ENCODE assay signal across 1 fruit fly cellular context in genomic region chrX:2294474-2295434, dm6.
TF ChIP-seq lines count a peak whose summit lies in the region.

No protein-coding gene starts in this region.

TF ChIP-seq in whole organism, embryonic, 481 proteins besides CTCF, POLR2A, EP300 and RAD21 (continued from another document and continues in another):
- no peak for TF ChIP-seq CG14710 (tag; optimal IDR thresholded peaks at IDR 0.05; lab: Kevin White, UChicago)
- TF ChIP-seq CG1233 (GFP tag; optimal IDR thresholded peaks at IDR 0.05; lab: Kevin White, UChicago): no peak
- TF ChIP-seq Optix (GFP tag; IDR thresholded peaks at IDR 0.05; lab: Robert Waterston, UW): no peak
- no peak for TF ChIP-seq danr (GFP tag; IDR thresholded peaks at IDR 0.05; lab: Robert Waterston, UW)
- no peak for TF ChIP-seq CG18599 (GFP tag; optimal IDR thresholded peaks at IDR 0.05; lab: Kevin White, UChicago)
- TF ChIP-seq CG4404 (GFP tag; IDR thresholded peaks at IDR 0.05; lab: Robert Waterston, UW): no peak
- TF ChIP-seq CG11398 (GFP tag; optimal IDR thresholded peaks at IDR 0.05; lab: Kevin White, UChicago): peak; percentile 9
- TF ChIP-seq CG2120 (GFP tag; optimal IDR thresholded peaks at IDR 0.05; lab: Kevin White, UChicago): no peak
- TF ChIP-seq Elba2 (GFP tag; optimal IDR thresholded peaks at IDR 0.05; lab: Kevin White, UChicago): no peak
- no peak for TF ChIP-seq Bdp1 (GFP tag; optimal IDR thresholded peaks at IDR 0.05; lab: Kevin White, UChicago)
- no peak for TF ChIP-seq exex (tag; optimal IDR thresholded peaks at IDR 0.05; lab: Kevin White, UChicago)
- TF ChIP-seq CG11247 (GFP tag; IDR thresholded peaks at IDR 0.05; lab: Robert Waterston, UW): no peak
- no peak for TF ChIP-seq rib (GFP tag; IDR thresholded peaks at IDR 0.05; lab: Robert Waterston, UW)
- TF ChIP-seq gem (tag; optimal IDR thresholded peaks at IDR 0.05; lab: Kevin White, UChicago): peak; percentile 25
- TF ChIP-seq eyg (GFP tag; optimal IDR thresholded peaks at IDR 0.05; lab: Kevin White, UChicago): no peak
- TF ChIP-seq CG30431 (GFP tag; optimal IDR thresholded peaks at IDR 0.05; lab: Kevin White, UChicago): no peak
- no peak for TF ChIP-seq insv (GFP tag; optimal IDR thresholded peaks at IDR 0.05; lab: Kevin White, UChicago)
- no peak for TF ChIP-seq CG17802 (tag; optimal IDR thresholded peaks at IDR 0.05; lab: Kevin White, UChicago)
- TF ChIP-seq mirr (GFP tag; optimal IDR thresholded peaks at IDR 0.05; lab: Kevin White, UChicago): no peak
- TF ChIP-seq gfzf (GFP tag; optimal IDR thresholded peaks at IDR 0.05; lab: Kevin White, UChicago): no peak
- no peak for TF ChIP-seq CG15514 (GFP tag; optimal IDR thresholded peaks at IDR 0.05; lab: Kevin White, UChicago)
- no peak for TF ChIP-seq p53 (GFP tag; optimal IDR thresholded peaks at IDR 0.05; lab: Kevin White, UChicago)
- peak; percentile 43 for TF ChIP-seq CG6254 (GFP tag; optimal IDR thresholded peaks at IDR 0.05; lab: Kevin White, UChicago)
- no peak for TF ChIP-seq CG9932 (GFP tag; IDR thresholded peaks at IDR 0.05; lab: Robert Waterston, UW)
- TF ChIP-seq CG2712 (tag; optimal IDR thresholded peaks at IDR 0.05; lab: Kevin White, UChicago): no peak
- TF ChIP-seq CG6765 (GFP tag; optimal IDR thresholded peaks at IDR 0.05; lab: Kevin White, UChicago): no peak
- TF ChIP-seq D19A (tag; optimal IDR thresholded peaks at IDR 0.05; lab: Kevin White, UChicago): no peak
- TF ChIP-seq Trl (optimal IDR thresholded peaks at IDR 0.05; lab: Kevin White, UChicago): peak; percentile 47 to 59
- peak; percentile 63 for TF ChIP-seq Trl (GFP tag; optimal IDR thresholded peaks at IDR 0.05; lab: Kevin White, UChicago)
- no peak for TF ChIP-seq Spps (tag; optimal IDR thresholded peaks at IDR 0.05; lab: Kevin White, UChicago)
- TF ChIP-seq psq (GFP tag; optimal IDR thresholded peaks at IDR 0.05; lab: Kevin White, UChicago): no peak
- TF ChIP-seq CG9876 (GFP tag; optimal IDR thresholded peaks at IDR 0.05; lab: Kevin White, UChicago): no peak
- TF ChIP-seq CG10654 (GFP tag; optimal IDR thresholded peaks at IDR 0.05; lab: Kevin White, UChicago): no peak
- no peak for TF ChIP-seq sc (optimal IDR thresholded peaks at IDR 0.05; lab: Kevin White, UChicago)
- peak; percentile 15 for TF ChIP-seq sc (GFP tag; optimal IDR thresholded peaks at IDR 0.05; lab: Kevin White, UChicago)
- TF ChIP-seq CG31224 (GFP tag; IDR thresholded peaks at IDR 0.05; lab: Robert Waterston, UW): 0 out of 2 replicates have a peak, but pooled peaks have one; percentile 18
- TF ChIP-seq CG15601 (tag; optimal IDR thresholded peaks at IDR 0.05; lab: Kevin White, UChicago): peak; percentile 7
- no peak for TF ChIP-seq HLHmδ (GFP tag; optimal IDR thresholded peaks at IDR 0.05; lab: Kevin White, UChicago)
- no peak for TF ChIP-seq CG11456 (GFP tag; IDR thresholded peaks at IDR 0.05; lab: Robert Waterston, UW)
- TF ChIP-seq fd64A (GFP tag; optimal IDR thresholded peaks at IDR 0.05; lab: Kevin White, UChicago): no peak
- no peak for TF ChIP-seq Doc3 (GFP tag; IDR thresholded peaks at IDR 0.05; lab: Robert Waterston, UW; ENCODE audit: partially characterized antibody)
- no peak for TF ChIP-seq CG4282 (GFP tag; optimal IDR thresholded peaks at IDR 0.05; lab: Kevin White, UChicago)
- no peak for TF ChIP-seq hb (GFP tag; IDR thresholded peaks at IDR 0.05; lab: Robert Waterston, UW; ENCODE audit: partially characterized antibody)
- no peak for TF ChIP-seq CG6854 (GFP tag; optimal IDR thresholded peaks at IDR 0.05; lab: Kevin White, UChicago)
- no peak for TF ChIP-seq CG10321 (GFP tag; IDR thresholded peaks at IDR 0.05; lab: Robert Waterston, UW)
- no peak for TF ChIP-seq D19B (GFP tag; optimal IDR thresholded peaks at IDR 0.05; lab: Kevin White, UChicago)
- TF ChIP-seq CG12659 (GFP tag; optimal IDR thresholded peaks at IDR 0.05; lab: Kevin White, UChicago): no peak
- no peak for TF ChIP-seq CG8281 (tag; optimal IDR thresholded peaks at IDR 0.05; lab: Kevin White, UChicago)
- TF ChIP-seq CG3838 (GFP tag; optimal IDR thresholded peaks at IDR 0.05; lab: Kevin White, UChicago): no peak
- no peak for TF ChIP-seq seq (GFP tag; IDR thresholded peaks at IDR 0.05; lab: Robert Waterston, UW)
- TF ChIP-seq zen2 (GFP tag; IDR thresholded peaks at IDR 0.05; lab: Robert Waterston, UW; ENCODE audit: partially characterized antibody): no peak
- no peak for TF ChIP-seq Hmx (GFP tag; optimal IDR thresholded peaks at IDR 0.05; lab: Kevin White, UChicago)
- TF ChIP-seq ewg (GFP tag; optimal IDR thresholded peaks at IDR 0.05; lab: Kevin White, UChicago): peak; percentile 11
- TF ChIP-seq fd3F (GFP tag; optimal IDR thresholded peaks at IDR 0.05; lab: Kevin White, UChicago): no peak
- TF ChIP-seq tgo (GFP tag; IDR thresholded peaks at IDR 0.05; lab: Robert Waterston, UW): no peak
- TF ChIP-seq al (GFP tag; IDR thresholded peaks at IDR 0.05; lab: Robert Waterston, UW): no peak
- no peak for TF ChIP-seq CG6272 (GFP tag; IDR thresholded peaks at IDR 0.05; lab: Robert Waterston, UW)
- no peak for TF ChIP-seq CG4617 (GFP tag; optimal IDR thresholded peaks at IDR 0.05; lab: Kevin White, UChicago; ENCODE audit: borderline replicate concordance)
- no peak for TF ChIP-seq oc (tag; optimal IDR thresholded peaks at IDR 0.05; lab: Kevin White, UChicago)
- no peak for TF ChIP-seq Chrac-16 (GFP tag; optimal IDR thresholded peaks at IDR 0.05; lab: Kevin White, UChicago)
- TF ChIP-seq disco-r (GFP tag; optimal IDR thresholded peaks at IDR 0.05; lab: Kevin White, UChicago): no peak
- TF ChIP-seq CG9817 (tag; optimal IDR thresholded peaks at IDR 0.05; lab: Kevin White, UChicago): no peak
- peak in 1 of 2 experiments; percentile 19 for TF ChIP-seq Hr78 (GFP tag; optimal IDR thresholded peaks at IDR 0.05; lab: Kevin White, UChicago)
- no peak for TF ChIP-seq vfl (GFP tag; optimal IDR thresholded peaks at IDR 0.05; lab: Kevin White, UChicago)
- TF ChIP-seq dmrt99B (tag; optimal IDR thresholded peaks at IDR 0.05; lab: Kevin White, UChicago): peak; percentile 10
- TF ChIP-seq CG6791 (GFP tag; IDR thresholded peaks at IDR 0.05; lab: Robert Waterston, UW; ENCODE audit: partially characterized antibody): no peak
- TF ChIP-seq CG31441 (GFP tag; IDR thresholded peaks at IDR 0.05; lab: Robert Waterston, UW): no peak
- TF ChIP-seq CG34224 (GFP tag; IDR thresholded peaks at IDR 0.05; lab: Robert Waterston, UW; ENCODE audit: partially characterized antibody): no peak
- no peak for TF ChIP-seq slou (GFP tag; optimal IDR thresholded peaks at IDR 0.05; lab: Kevin White, UChicago)
- no peak for TF ChIP-seq NK7.1 (GFP tag; optimal IDR thresholded peaks at IDR 0.05; lab: Kevin White, UChicago)
- TF ChIP-seq CG15073 (GFP tag; optimal IDR thresholded peaks at IDR 0.05; lab: Kevin White, UChicago): no peak
- TF ChIP-seq CG6683 (GFP tag; optimal IDR thresholded peaks at IDR 0.05; lab: Kevin White, UChicago): no peak
- peak; percentile 15 for TF ChIP-seq org-1 (GFP tag; optimal IDR thresholded peaks at IDR 0.05; lab: Kevin White, UChicago)
- TF ChIP-seq Neu2 (GFP tag; optimal IDR thresholded peaks at IDR 0.05; lab: Kevin White, UChicago; ENCODE audit: borderline replicate concordance): no peak
- no peak for TF ChIP-seq Doc2 (GFP tag; IDR thresholded peaks at IDR 0.05; lab: Robert Waterston, UW)
- TF ChIP-seq CG15696 (tag; optimal IDR thresholded peaks at IDR 0.05; lab: Kevin White, UChicago): peak; percentile 65
- no peak for TF ChIP-seq ems (GFP tag; optimal IDR thresholded peaks at IDR 0.05; lab: Kevin White, UChicago)
- TF ChIP-seq CG8924 (tag; optimal IDR thresholded peaks at IDR 0.05; lab: Kevin White, UChicago): no peak
- TF ChIP-seq CG34376 (GFP tag; optimal IDR thresholded peaks at IDR 0.05; lab: Kevin White, UChicago): no peak
- TF ChIP-seq CG12104 (GFP tag; optimal IDR thresholded peaks at IDR 0.05; lab: Kevin White, UChicago): no peak
- no peak for TF ChIP-seq gro (GFP tag; optimal IDR thresholded peaks at IDR 0.05; lab: Kevin White, UChicago)
- TF ChIP-seq slbo (GFP tag; IDR thresholded peaks at IDR 0.05; lab: Robert Waterston, UW): no peak
- TF ChIP-seq ttk (GFP tag; IDR thresholded peaks at IDR 0.05; lab: Robert Waterston, UW): no peak
- TF ChIP-seq hbn (GFP tag; IDR thresholded peaks at IDR 0.05; lab: Robert Waterston, UW; ENCODE audit: partially characterized antibody): no peak
- no peak for TF ChIP-seq unc-4 (GFP tag; IDR thresholded peaks at IDR 0.05; lab: Robert Waterston, UW; ENCODE audit: partially characterized antibody)
- no peak for TF ChIP-seq CG10979 (tag; optimal IDR thresholded peaks at IDR 0.05; lab: Kevin White, UChicago)
- no peak for TF ChIP-seq run (tag; optimal IDR thresholded peaks at IDR 0.05; lab: Kevin White, UChicago)
- TF ChIP-seq CG3163 (GFP tag; optimal IDR thresholded peaks at IDR 0.05; lab: Kevin White, UChicago): peak; percentile 69
- TF ChIP-seq CG13287 (GFP tag; IDR thresholded peaks at IDR 0.05; lab: Robert Waterston, UW; ENCODE audit: partially characterized antibody): no peak
- TF ChIP-seq CHES-1-like (GFP tag; optimal IDR thresholded peaks at IDR 0.05; lab: Kevin White, UChicago): no peak
- TF ChIP-seq CG32767 (GFP tag; IDR thresholded peaks at IDR 0.05; lab: Robert Waterston, UW): no peak
- no peak for TF ChIP-seq en (GFP tag; optimal IDR thresholded peaks at IDR 0.05; lab: Kevin White, UChicago)
- TF ChIP-seq Dref (GFP tag; IDR thresholded peaks at IDR 0.05; lab: Robert Waterston, UW): no peak
- no peak for TF ChIP-seq Dek (tag; optimal IDR thresholded peaks at IDR 0.05; lab: Kevin White, UChicago)
- peak; percentile 30 for TF ChIP-seq CG17359 (tag; optimal IDR thresholded peaks at IDR 0.05; lab: Kevin White, UChicago)
- TF ChIP-seq CG17186 (GFP tag; optimal IDR thresholded peaks at IDR 0.05; lab: Kevin White, UChicago): no peak
- TF ChIP-seq Hr51 (GFP tag; optimal IDR thresholded peaks at IDR 0.05; lab: Kevin White, UChicago): no peak
- TF ChIP-seq nerfin-1 (tag; optimal IDR thresholded peaks at IDR 0.05; lab: Kevin White, UChicago): no peak
- no peak for TF ChIP-seq CG10274 (GFP tag; optimal IDR thresholded peaks at IDR 0.05; lab: Kevin White, UChicago)
- TF ChIP-seq ato (GFP tag; IDR thresholded peaks at IDR 0.05; lab: Robert Waterston, UW; ENCODE audit: partially characterized antibody): no peak
- TF ChIP-seq CG12155 (GFP tag; optimal IDR thresholded peaks at IDR 0.05; lab: Kevin White, UChicago): no peak
- TF ChIP-seq br (optimal IDR thresholded peaks at IDR 0.05; lab: Kevin White, UChicago): no peak
- no peak for TF ChIP-seq CG12942 (GFP tag; optimal IDR thresholded peaks at IDR 0.05; lab: Kevin White, UChicago)
- TF ChIP-seq CG3065 (GFP tag; optimal IDR thresholded peaks at IDR 0.05; lab: Kevin White, UChicago): no peak
- no peak for TF ChIP-seq CG8478 (optimal IDR thresholded peaks at IDR 0.05; lab: Kevin White, UChicago)
- TF ChIP-seq CG17361 (GFP tag; IDR thresholded peaks at IDR 0.05; lab: Robert Waterston, UW): no peak
- peak; percentile 9 for TF ChIP-seq CG6813 (GFP tag; optimal IDR thresholded peaks at IDR 0.05; lab: Kevin White, UChicago)
- peak; percentile 85 for TF ChIP-seq CG15479 (GFP tag; optimal IDR thresholded peaks at IDR 0.05; lab: Kevin White, UChicago)
- no peak for TF ChIP-seq Hsf (GFP tag; optimal IDR thresholded peaks at IDR 0.05; lab: Kevin White, UChicago)
- TF ChIP-seq Dfd (GFP tag; optimal IDR thresholded peaks at IDR 0.05; lab: Kevin White, UChicago): no peak
- no peak for TF ChIP-seq ERR (GFP tag; optimal IDR thresholded peaks at IDR 0.05; lab: Kevin White, UChicago)
- TF ChIP-seq CG12071 (GFP tag; optimal IDR thresholded peaks at IDR 0.05; lab: Kevin White, UChicago): peak; percentile 26
- TF ChIP-seq nau (GFP tag; optimal IDR thresholded peaks at IDR 0.05; lab: Kevin White, UChicago): peak; percentile 18
- TF ChIP-seq CG16813 (GFP tag; IDR thresholded peaks at IDR 0.05; lab: Robert Waterston, UW; ENCODE audit: partially characterized antibody): no peak
- TF ChIP-seq CG14441 (GFP tag; IDR thresholded peaks at IDR 0.05; lab: Robert Waterston, UW): no peak
- TF ChIP-seq CG3281 (GFP tag; optimal IDR thresholded peaks at IDR 0.05; lab: Kevin White, UChicago): no peak
- TF ChIP-seq CG8089 (GFP tag; optimal IDR thresholded peaks at IDR 0.05; lab: Kevin White, UChicago): peak; percentile 27
- TF ChIP-seq YL-1 (GFP tag; optimal IDR thresholded peaks at IDR 0.05; lab: Kevin White, UChicago): no peak
- no peak for TF ChIP-seq Oaz (GFP tag; IDR thresholded peaks at IDR 0.05; lab: Robert Waterston, UW)
- no peak for TF ChIP-seq CG3995 (GFP tag; optimal IDR thresholded peaks at IDR 0.05; lab: Kevin White, UChicago)
- peak; percentile 4 for TF ChIP-seq CG8359 (GFP tag; optimal IDR thresholded peaks at IDR 0.05; lab: Kevin White, UChicago; ENCODE audit: borderline replicate concordance)
- no peak for TF ChIP-seq CG4820 (GFP tag; optimal IDR thresholded peaks at IDR 0.05; lab: Kevin White, UChicago)
- TF ChIP-seq esg (GFP tag; conservative IDR thresholded peaks at IDR 0.05; lab: Robert Waterston, UW): no peak
- peak; percentile 2 for TF ChIP-seq Blimp-1 (GFP tag; optimal IDR thresholded peaks at IDR 0.05; lab: Kevin White, UChicago)
- no peak for TF ChIP-seq sens-2 (GFP tag; IDR thresholded peaks at IDR 0.05; lab: Robert Waterston, UW)
- peak in 1 of 2 experiments; percentile 81 for TF ChIP-seq eve (GFP tag; optimal IDR thresholded peaks at IDR 0.05; lab: Kevin White, UChicago)
- no peak for TF ChIP-seq Scr (GFP tag; IDR thresholded peaks at IDR 0.05; lab: Robert Waterston, UW; ENCODE audit: partially characterized antibody)
- no peak for TF ChIP-seq CG12391 (tag; optimal IDR thresholded peaks at IDR 0.05; lab: Kevin White, UChicago)
- no peak for TF ChIP-seq nom (GFP tag; optimal IDR thresholded peaks at IDR 0.05; lab: Kevin White, UChicago)
- TF ChIP-seq Meics (GFP tag; optimal IDR thresholded peaks at IDR 0.05; lab: Kevin White, UChicago): peak; percentile 21
- peak; percentile 1 for TF ChIP-seq Hmr (GFP tag; optimal IDR thresholded peaks at IDR 0.05; lab: Kevin White, UChicago)
- peak; percentile 87 for TF ChIP-seq sens (GFP tag; lab: Kevin White, UChicago)
- no peak for TF ChIP-seq MBD-R2 (GFP tag; IDR thresholded peaks at IDR 0.05; lab: Robert Waterston, UW)
- TF ChIP-seq ap (GFP tag; IDR thresholded peaks at IDR 0.05; lab: Robert Waterston, UW): no peak
- TF ChIP-seq Hr3 (GFP tag; optimal IDR thresholded peaks at IDR 0.05; lab: Kevin White, UChicago): no peak
- TF ChIP-seq jing (GFP tag; optimal IDR thresholded peaks at IDR 0.05; lab: Kevin White, UChicago): no peak
- TF ChIP-seq stc (GFP tag; IDR thresholded peaks at IDR 0.05; lab: Robert Waterston, UW): peak; percentile 24; the same call in 1 of the 2 replicates
- TF ChIP-seq Fer1 (GFP tag; optimal IDR thresholded peaks at IDR 0.05; lab: Kevin White, UChicago): no peak
